Worm (Caenorhabditis elegans) whole organism, late embryonic: ENCODE measurements around the gene pqn-63.
A peak's percentile ranks its signal among the peaks of the same experiment; 100 is the strongest.

ENCODE experiments used
- eyg-1 ChIP-seq: sonication (generic microtip); optimal IDR thresholded peaks from 2 replicates; lab custom pipeline; 2016; ENCODE audit warnings: missing genotype, missing genetic modification characterization, missing compliant biosample characterization
- gmeb-2 ChIP-seq: sonication (generic microtip); optimal IDR thresholded peaks from 2 replicates; lab custom pipeline; 2016; ENCODE audit warnings: missing genetic modification characterization, inconsistent platforms, missing compliant biosample characterization
- mec-3 ChIP-seq: sonication (generic microtip); optimal IDR thresholded peaks from 2 replicates; lab custom pipeline; 2016; ENCODE audit warnings: borderline replicate concordance, missing genetic modification characterization, missing compliant biosample characterization
- pha-4 ChIP-seq: fragments of 150-350 bp; optimal IDR thresholded peaks from 2 replicates; lab custom pipeline; 2018; ENCODE audit warnings: missing biosample characterization, missing genetic modification reagents, missing genetic modification characterization
- sox-4 ChIP-seq: sonication (generic microtip); optimal IDR thresholded peaks from 2 replicates; lab custom pipeline; 2017; ENCODE audit warnings: mild to moderate bottlenecking, missing genetic modification characterization, inconsistent platforms, missing compliant biosample characterization
- unc-3 ChIP-seq, 2 experiments: fragments of 200-800 bp in 1 of 2; sonication (Bioruptor generic) in 1 of 2; sonication (generic microtip) in 1 of 2; conservative IDR thresholded peaks in 1 of 2; optimal IDR thresholded peaks in 1 of 2; 2 replicates each; pipeline versions ENCODE4 v1.3.6 to Lab custom; 2016 to 2022; ENCODE audit warnings: missing compliant biosample characterization in 2 of 2, missing genetic modification characterization in 2 of 2, missing genetic modification reagents in 1 of 2

- TF ChIP-seq eyg-1 (tag; lab: Kevin White, UChicago) (no peak), pha-4 (tag; lab: Kevin White, UChicago) (no peak), sox-4 (no peak), unc-3 (GFP tag; conservative IDR thresholded peaks at IDR 0.05; lab: Robert Waterston, UW) (no peak), unc-3 (tag; optimal IDR thresholded peaks at IDR 0.05; lab: Kevin White, UChicago) (no peak), mec-3 (tag; lab: Kevin White, UChicago) (peak; percentile 31), gmeb-2 (tag; lab: Kevin White, UChicago) (no peak)
Observed at ce11 chrV:9618420-9618819, 2.6 kb downstream of the pqn-63 start.
